Worm (Caenorhabditis elegans): ENCODE measurements around the gene C15B12.1.

The C15B12.1 gene

ce11 chrX:6433688-6434087 lies 42.9 kb upstream of the C15B12.1 start, which contains the start of gene K10C2.2:
Gene K10C2.2 (minus strand): TSS chrX:6433788.
- TF ChIP-seq lin-54 (GFP tag; optimal IDR thresholded peaks at IDR 0.05) (no peak), rpc-1 (optimal IDR thresholded peaks at IDR 0.05) (no peak), rpc-1 (tag; optimal IDR thresholded peaks at IDR 0.05) (no peak), mxl-1 (tag; optimal IDR thresholded peaks at IDR 0.05) (no peak), nhr-179 (tag; optimal IDR thresholded peaks at IDR 0.05) (no peak), tbp1 (GFP tag; optimal IDR thresholded peaks at IDR 0.05) (no peak)

ce11 chrX:6435812-6436211 lies 40.8 kb upstream of the C15B12.1 start:
- no peak for TF ChIP-seq Y79H2A.3 (GFP tag; conservative IDR thresholded peaks at IDR 0.05)
- TF ChIP-seq lin-26 (GFP tag; IDR thresholded peaks at IDR 0.05): no peak
- TF ChIP-seq rcor-1 (GFP tag; IDR thresholded peaks at IDR 0.05): no peak
- no peak for TF ChIP-seq ceh-58 (GFP tag; IDR thresholded peaks at IDR 0.05)
- no peak for TF ChIP-seq ceh-91 (GFP tag; IDR thresholded peaks at IDR 0.05)
- TF ChIP-seq ztf-18 (tag; optimal IDR thresholded peaks at IDR 0.05): no peak
- no peak for TF ChIP-seq rec-8 (tag; optimal IDR thresholded peaks at IDR 0.05)
- no peak for TF ChIP-seq tbp1 (GFP tag; optimal IDR thresholded peaks at IDR 0.05)
- TF ChIP-seq tlf-1 (GFP tag; optimal IDR thresholded peaks at IDR 0.05): no peak
- no peak for TF ChIP-seq ama-1 (optimal IDR thresholded peaks at IDR 0.05)
- TF ChIP-seq ama-1 (GFP tag; optimal IDR thresholded peaks at IDR 0.05): no peak
- TF ChIP-seq lag-1 (GFP tag; IDR thresholded peaks at IDR 0.05): no peak
- TF ChIP-seq mcd-1 (GFP tag; IDR thresholded peaks at IDR 0.05): no peak
- TF ChIP-seq die-1 (tag; optimal IDR thresholded peaks at IDR 0.05): no peak
- no peak for TF ChIP-seq D2030.7 (GFP tag; IDR thresholded peaks at IDR 0.05)

ce11 chrX:6437545-6437944 lies 39.1 kb upstream of the C15B12.1 start, which contains the start of gene K10C2.8:
Gene K10C2.8 (minus strand): TSS chrX:6437645.
- TF ChIP-seq let-526 (GFP tag; IDR thresholded peaks at IDR 0.05): no peak

ce11 chrX:6440464-6440863 lies 36.1 kb upstream of the C15B12.1 start, which contains the start of gene K10C2.14:
Gene K10C2.14 (minus strand): TSS chrX:6440564.
- TF ChIP-seq Y67H2A.10 (GFP tag; conservative IDR thresholded peaks at IDR 0.05) (no peak), gei-17 (GFP tag; optimal IDR thresholded peaks at IDR 0.05) (no peak), aptf-2 (GFP tag; conservative IDR thresholded peaks at IDR 0.05) (no peak), D2030.7 (GFP tag; IDR thresholded peaks at IDR 0.05) (no peak), lin-26 (GFP tag; IDR thresholded peaks at IDR 0.05) (no peak), Y79H2A.3 (GFP tag; conservative IDR thresholded peaks at IDR 0.05) (no peak), let-607 (tag; optimal IDR thresholded peaks at IDR 0.05) (no peak), ztf-28 (GFP tag; IDR thresholded peaks at IDR 0.05) (no peak), Y56A3A.18 (GFP tag; IDR thresholded peaks at IDR 0.05) (no peak), nfya-2 (GFP tag; IDR thresholded peaks at IDR 0.05) (no peak), dpl-1 (GFP tag; optimal IDR thresholded peaks at IDR 0.05) (no peak), ceh-58 (GFP tag; IDR thresholded peaks at IDR 0.05) (no peak), sdz-38 (tag; optimal IDR thresholded peaks at IDR 0.05) (no peak), aptf-3 (GFP tag; IDR thresholded peaks at IDR 0.05) (no peak), madf-8 (GFP tag; conservative IDR thresholded peaks at IDR 0.05) (no peak), sea-2 (GFP tag; IDR thresholded peaks at IDR 0.05) (no peak)

ce11 chrX:6443373-6443772 lies 33.2 kb upstream of the C15B12.1 start, which contains the start of gene K10C2.7:
Gene K10C2.7 (minus strand): TSS chrX:6443473.
- TF ChIP-seq nhr-179 (tag; optimal IDR thresholded peaks at IDR 0.05) (no peak), F22D6.2 (tag; optimal IDR thresholded peaks at IDR 0.05) (no peak), T07F8.4 (tag; optimal IDR thresholded peaks at IDR 0.05) (no peak), atf-7 (tag; optimal IDR thresholded peaks at IDR 0.05) (no peak), ceh-58 (GFP tag; IDR thresholded peaks at IDR 0.05) (no peak), egrh-3 (GFP tag; IDR thresholded peaks at IDR 0.05) (no peak), B0336.3 (GFP tag; IDR thresholded peaks at IDR 0.05) (no peak), sdz-38 (tag; optimal IDR thresholded peaks at IDR 0.05) (no peak), zfh-2 (GFP tag; conservative IDR thresholded peaks at IDR 0.05) (no peak), ekl-4 (GFP tag; IDR thresholded peaks at IDR 0.05) (no peak), snpc-3.4 (tag; optimal IDR thresholded peaks at IDR 0.05) (no peak), nfyb-1 (GFP tag; IDR thresholded peaks at IDR 0.05) (no peak)

Measured in whole organism, young adult.